Fruit fly (Drosophila melanogaster): ENCODE measurements around the gene Obp19c.

DNA sequence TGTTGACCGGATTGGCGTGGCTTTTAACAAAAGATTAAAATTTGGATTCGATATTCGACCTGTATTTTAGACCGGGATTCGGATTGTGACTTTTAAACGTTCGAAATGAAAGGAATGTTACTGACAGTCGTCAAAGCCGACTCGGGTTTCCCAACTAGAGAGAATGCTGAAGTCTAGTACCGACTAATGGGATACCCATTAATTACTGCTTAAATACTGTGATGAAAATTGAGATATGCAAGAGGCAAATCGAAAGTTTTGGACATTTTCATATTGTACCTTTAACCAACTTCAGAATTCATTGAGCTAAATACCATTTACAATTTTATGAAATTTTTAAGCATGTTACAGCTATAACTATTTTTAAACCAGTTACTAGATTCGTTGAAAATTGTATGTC lies 4.7 kb downstream of the Obp19c start, which contains the start of gene CG15458:
- TF ChIP-seq ss (GFP tag; optimal IDR thresholded peaks at IDR 0.05) (no peak), OdsH (GFP tag; optimal IDR thresholded peaks at IDR 0.05) (no peak), CG34406 (GFP tag; optimal IDR thresholded peaks at IDR 0.05) (no peak), CG16779 (tag; optimal IDR thresholded peaks at IDR 0.05) (no peak), achi (GFP tag; optimal IDR thresholded peaks at IDR 0.05) (no peak), Eip75B (GFP tag; optimal IDR thresholded peaks at IDR 0.05) (no peak), svp (GFP tag) (no peak), CG9139 (GFP tag; optimal IDR thresholded peaks at IDR 0.05) (no peak)
